Fruit fly (Drosophila melanogaster) whole organism, embryonic: Measurements from ENCODE around the gene CG9775.
A peak's percentile ranks its signal among the peaks of the same experiment; 100 is the strongest.

Experiments
- ATbp ChIP-seq: fragments of 200-800 bp; sonication (Bioruptor generic); optimal IDR thresholded peaks from 2 replicates; lab custom pipeline; 2017; ENCODE audit warnings: missing biosample characterization, mild to moderate bottlenecking, missing genetic modification characterization, missing genetic modification reagents
- Atf-2 ChIP-seq: fragments of 200-800 bp; sonication (Bioruptor generic); optimal IDR thresholded peaks from 2 replicates; lab custom pipeline; 2016; ENCODE audit warnings: missing biosample characterization, missing genetic modification characterization
- CG11085 ChIP-seq: fragments of 200-800 bp; sonication (Bioruptor generic); IDR thresholded peaks from 2 replicates; pipeline ENCODE4 v1.3.6; 2022; ENCODE audit warnings: missing biosample characterization, missing genetic modification characterization
- CG11093 ChIP-seq: fragments of 200-800 bp; sonication (Bioruptor generic); IDR thresholded peaks from 3 replicates; pipeline ENCODE4 v1.3.6; 2022; ENCODE audit warnings: missing biosample characterization, missing genetic modification characterization
- CG11696 ChIP-seq: fragments of 200-800 bp; sonication (Bioruptor generic); IDR thresholded peaks from 2 replicates; pipeline ENCODE4 v1.3.6; 2022; ENCODE audit warnings: missing biosample characterization, missing genetic modification characterization
- CG12219 ChIP-seq: fragments of 200-800 bp; sonication (Bioruptor generic); optimal IDR thresholded peaks from 3 replicates; lab custom pipeline; 2018; ENCODE audit warnings: missing biosample characterization, mild to moderate bottlenecking, missing genetic modification characterization
- CG14667 ChIP-seq: fragments of 200-800 bp; sonication (Bioruptor generic); IDR thresholded peaks from 2 replicates; pipeline ENCODE4 v1.3.6; 2022; ENCODE audit warnings: missing biosample characterization, missing genetic modification characterization
- CG1603 ChIP-seq: fragments of 200-800 bp; sonication (Bioruptor generic); optimal IDR thresholded peaks from 2 replicates; lab custom pipeline; 2019; ENCODE audit warnings: missing biosample characterization, mild to moderate bottlenecking, missing genetic modification characterization, moderate library complexity
- CG16863 ChIP-seq: fragments of 200-800 bp; sonication (Bioruptor generic); optimal IDR thresholded peaks from 3 replicates; lab custom pipeline; 2016; ENCODE audit warnings: missing biosample characterization, missing genetic modification characterization
- CG17568 ChIP-seq: fragments of 200-800 bp; sonication (Bioruptor generic); optimal IDR thresholded peaks from 2 replicates; lab custom pipeline; 2018; ENCODE audit warnings: missing biosample characterization, mild to moderate bottlenecking, missing genetic modification characterization, moderate library complexity
- CG1792 ChIP-seq: fragments of 200-800 bp; sonication (Bioruptor generic); optimal IDR thresholded peaks from 2 replicates; lab custom pipeline; 2016; ENCODE audit warnings: missing biosample characterization, missing genetic modification characterization
- CG1832 ChIP-seq: fragments of 200-800 bp; sonication (Bioruptor generic); optimal IDR thresholded peaks from 2 replicates; lab custom pipeline; 2017; ENCODE audit warnings: missing biosample characterization, mild to moderate bottlenecking, missing genetic modification characterization, inconsistent platforms
- CG2875 ChIP-seq: fragments of 200-800 bp; sonication (Bioruptor generic); optimal IDR thresholded peaks from 2 replicates; lab custom pipeline; 2017; ENCODE audit warnings: missing biosample characterization, mild to moderate bottlenecking, missing genetic modification characterization, missing genetic modification reagents
- CG30431 ChIP-seq: fragments of 200-800 bp; sonication (Bioruptor generic); optimal IDR thresholded peaks from 2 replicates; lab custom pipeline; 2017; ENCODE audit warnings: missing biosample characterization, missing genetic modification characterization
- CG3065 ChIP-seq: fragments of 200-800 bp; sonication (Bioruptor generic); optimal IDR thresholded peaks from 2 replicates; lab custom pipeline; 2016; ENCODE audit warnings: missing biosample characterization, missing genetic modification characterization
- CG31224 ChIP-seq: fragments of 200-800 bp; sonication (Bioruptor generic); IDR thresholded peaks from 2 replicates; pipeline ENCODE4 v1.3.6; 2022; ENCODE audit warnings: missing biosample characterization, missing genetic modification characterization
- CG31365 ChIP-seq: fragments of 200-800 bp; sonication (Bioruptor generic); optimal IDR thresholded peaks from 2 replicates; lab custom pipeline; 2018; ENCODE audit warnings: missing biosample characterization, mild to moderate bottlenecking, missing genetic modification characterization
- CG32767 ChIP-seq: fragments of 200-800 bp; sonication (Bioruptor generic); IDR thresholded peaks from 2 replicates; pipeline ENCODE4 v1.3.6; 2022; ENCODE audit warnings: missing biosample characterization, missing genetic modification characterization
- CG3726 ChIP-seq: fragments of 200-800 bp; sonication (Bioruptor generic); IDR thresholded peaks from 3 replicates; pipeline ENCODE4, ENCODE4 v1.3.6; 2022; ENCODE audit warnings: missing biosample characterization, missing genetic modification characterization
- CG42726 ChIP-seq: fragments of 200-800 bp; sonication (Bioruptor generic); IDR thresholded peaks from 2 replicates; pipeline ENCODE4 v1.3.6; 2022; ENCODE audit warnings: missing biosample characterization, missing genetic modification characterization; ENCODE audit not compliant: partially characterized antibody
- CG6272 ChIP-seq: fragments of 200-800 bp; sonication (Bioruptor generic); IDR thresholded peaks from 2 replicates; pipeline ENCODE4 v1.3.6; 2022; ENCODE audit warnings: missing biosample characterization, missing genetic modification characterization
- CG8281 ChIP-seq: fragments of 200-800 bp; sonication (Bioruptor generic); optimal IDR thresholded peaks from 2 replicates; lab custom pipeline; 2018; ENCODE audit warnings: missing biosample characterization, mild to moderate bottlenecking, missing genetic modification characterization, moderate library complexity
- CG8944 ChIP-seq: fragments of 200-800 bp; sonication (Bioruptor generic); optimal IDR thresholded peaks from 3 replicates; lab custom pipeline; 2016; ENCODE audit warnings: missing biosample characterization, missing genetic modification characterization
- CG9609 ChIP-seq: fragments of 200-800 bp; sonication (Bioruptor generic); optimal IDR thresholded peaks from 3 replicates; lab custom pipeline; 2016; ENCODE audit warnings: missing biosample characterization, missing genetic modification characterization
- Dbx ChIP-seq: fragments of 200-800 bp; sonication (Bioruptor generic); IDR thresholded peaks from 3 replicates; pipeline ENCODE4 v1.3.6; 2022; ENCODE audit warnings: missing biosample characterization, missing genetic modification characterization
- Dfd ChIP-seq, 2 experiments: fragments of >200 bp; optimal IDR thresholded peaks; 2 replicates each; lab custom pipeline; 2017; ENCODE audit warnings: missing biosample characterization in 2 of 2, missing genetic modification characterization in 2 of 2
- Eip74EF ChIP-seq, 2 experiments: fragments of 200-800 bp in 1 of 2; fragments of >200 bp in 1 of 2; sonication (Bioruptor generic) in 1 of 2; optimal IDR thresholded peaks; 2 replicates each; lab custom pipeline; 2017 to 2019; ENCODE audit warnings: missing biosample characterization in 2 of 2, missing genetic modification characterization in 2 of 2, mild to moderate bottlenecking in 1 of 2, moderate library complexity in 1 of 2
- Jarid2 ChIP-seq: fragments of 200-800 bp; sonication (Bioruptor generic); optimal IDR thresholded peaks from 3 replicates; lab custom pipeline; 2017; ENCODE audit warnings: mild to moderate bottlenecking, missing biosample characterization, missing genetic modification reagents, missing genetic modification characterization
- Mrtf ChIP-seq: fragments of 200-800 bp; sonication (Bioruptor generic); IDR thresholded peaks from 3 replicates; pipeline ENCODE4 v1.3.6; 2022; ENCODE audit warnings: missing biosample characterization, missing genetic modification characterization
- Myb ChIP-seq: fragments of 200-800 bp; sonication (Bioruptor generic); optimal IDR thresholded peaks from 2 replicates; lab custom pipeline; 2016; ENCODE audit warnings: missing biosample characterization, missing genetic modification characterization
- bab2 ChIP-seq: fragments of 200-800 bp; sonication (Bioruptor generic); optimal IDR thresholded peaks from 2 replicates; lab custom pipeline; 2016; ENCODE audit warnings: missing biosample characterization, missing genetic modification characterization
- cwo ChIP-seq: fragments of 200-800 bp; sonication (Bioruptor generic); optimal IDR thresholded peaks from 3 replicates; lab custom pipeline; 2017; ENCODE audit warnings: missing biosample characterization, missing genetic modification characterization, mild to moderate bottlenecking, moderate library complexity, missing genetic modification reagents
- en ChIP-seq: fragments of 200-800 bp; sonication (Bioruptor generic); optimal IDR thresholded peaks from 2 replicates; lab custom pipeline; 2016; ENCODE audit warnings: missing biosample characterization, missing genetic modification characterization
- eve ChIP-seq, 2 experiments: fragments of >200 bp; optimal IDR thresholded peaks; 2 replicates each; lab custom pipeline; 2017; ENCODE audit warnings: missing biosample characterization in 2 of 2, missing genetic modification characterization in 2 of 2
- eyg ChIP-seq: fragments of 200-800 bp; sonication (Bioruptor generic); optimal IDR thresholded peaks from 3 replicates; lab custom pipeline; 2016; ENCODE audit warnings: missing biosample characterization, missing genetic modification characterization
- ftz-f1 ChIP-seq: fragments of 200-800 bp; sonication (Bioruptor generic); optimal IDR thresholded peaks from 2 replicates; lab custom pipeline; 2016; ENCODE audit warnings: missing biosample characterization, missing genetic modification characterization
- gcm2 ChIP-seq: fragments of 200-800 bp; sonication (Bioruptor generic); optimal IDR thresholded peaks from 2 replicates; lab custom pipeline; 2016; ENCODE audit warnings: missing biosample characterization, missing genetic modification characterization
- h ChIP-seq: fragments of >200 bp; optimal IDR thresholded peaks from 2 replicates; lab custom pipeline; 2017
- lab ChIP-seq: fragments of 200-800 bp; sonication (Bioruptor generic); optimal IDR thresholded peaks from 3 replicates; lab custom pipeline; 2017; ENCODE audit warnings: missing biosample characterization, missing genetic modification characterization, mild to moderate bottlenecking, moderate library complexity, missing genetic modification reagents
- lbe ChIP-seq: fragments of 200-800 bp; sonication (Bioruptor generic); optimal IDR thresholded peaks from 2 replicates; lab custom pipeline; 2016; ENCODE audit warnings: missing biosample characterization, mild to moderate bottlenecking, missing genetic modification characterization
- maf-S ChIP-seq: fragments of 200-800 bp; sonication (Bioruptor generic); optimal IDR thresholded peaks from 2 replicates; lab custom pipeline; 2016; ENCODE audit warnings: missing biosample characterization, missing genetic modification characterization
- rib ChIP-seq: fragments of 200-800 bp; sonication (Bioruptor generic); IDR thresholded peaks from 2 replicates; pipeline ENCODE4 v1.3.6; 2022; ENCODE audit warnings: missing biosample characterization, missing genetic modification characterization
- scrt ChIP-seq: fragments of 200-800 bp; sonication (Bioruptor generic); optimal IDR thresholded peaks from 2 replicates; lab custom pipeline; 2018; ENCODE audit warnings: missing biosample characterization, mild to moderate bottlenecking, missing genetic modification characterization, moderate library complexity
- sob ChIP-seq: fragments of 200-800 bp; sonication (Bioruptor generic); IDR thresholded peaks from 2 replicates; pipeline ENCODE4 v1.3.6; 2022; ENCODE audit warnings: missing biosample characterization, missing genetic modification characterization
- sr ChIP-seq: fragments of 200-800 bp; sonication (Bioruptor generic); IDR thresholded peaks from 3 replicates; pipeline ENCODE4 v1.3.6; 2022; ENCODE audit warnings: missing biosample characterization, missing genetic modification characterization
- ssp ChIP-seq: fragments of 200-800 bp; sonication (Bioruptor generic); IDR thresholded peaks from 2 replicates; pipeline ENCODE4 v1.3.6; 2022; ENCODE audit warnings: missing biosample characterization, missing genetic modification characterization
- stwl ChIP-seq: fragments of 200-800 bp; sonication (Bioruptor generic); optimal IDR thresholded peaks from 3 replicates; lab custom pipeline; 2018; ENCODE audit warnings: missing biosample characterization, mild to moderate bottlenecking, missing genetic modification characterization, moderate library complexity
- trem ChIP-seq: fragments of 200-800 bp; optimal IDR thresholded peaks from 3 replicates; lab custom pipeline; 2019; ENCODE audit warnings: missing biosample characterization, mild to moderate bottlenecking, missing genetic modification characterization, moderate library complexity
- vfl ChIP-seq: fragments of 200-800 bp; sonication (Bioruptor generic); optimal IDR thresholded peaks from 2 replicates; lab custom pipeline; 2016; ENCODE audit warnings: missing biosample characterization, missing genetic modification characterization
- zfh1 ChIP-seq: fragments of 200-800 bp; sonication (Bioruptor generic); IDR thresholded peaks from 3 replicates; pipeline ENCODE4 v1.3.6; 2022; ENCODE audit warnings: missing biosample characterization, missing genetic modification characterization

CG9775 gene

dm6 chr3R:4649126-4649811 lies 7.6 kb upstream of the CG9775 start, which contains the start of gene Karybeta3 (continued):
- peak; percentile 84 for TF ChIP-seq Myb (GFP tag; lab: Kevin White, UChicago)
- TF ChIP-seq sr (GFP tag; lab: Robert Waterston, UW), result peak; percentile 61; the same call in 2 of the 3 replicates
- TF ChIP-seq eve (GFP tag; optimal IDR thresholded peaks at IDR 0.05; lab: Kevin White, UChicago), result no peak
- TF ChIP-seq Dbx (GFP tag; lab: Robert Waterston, UW), result peak; percentile 80; the same call in 2 of the 3 replicates
- TF ChIP-seq scrt (GFP tag; lab: Kevin White, UChicago), result peak; percentile 34
- TF ChIP-seq CG8281 (tag; lab: Kevin White, UChicago), result no peak
- peak; percentile 65; the same call in 1 of the 2 replicates for TF ChIP-seq CG32767 (GFP tag; lab: Robert Waterston, UW)
- TF ChIP-seq CG30431 (GFP tag; lab: Kevin White, UChicago), result peak; percentile 30
- TF ChIP-seq gcm2 (GFP tag; lab: Kevin White, UChicago), result peak; percentile 65
- no peak for TF ChIP-seq h (lab: Kevin White, UChicago)
- TF ChIP-seq CG31224 (GFP tag; lab: Robert Waterston, UW), result peak; percentile 79
- peak; percentile 71; the same call in 1 of the 3 replicates for TF ChIP-seq CG3726
- TF ChIP-seq lbe, result peak; percentile 19
- TF ChIP-seq CG42726, result no peak
- peak; percentile 70 for TF ChIP-seq eyg
- peak; percentile 39; the same call in 1 of the 2 replicates for TF ChIP-seq CG14667
- no peak for TF ChIP-seq CG1832 (GFP tag; lab: Kevin White, UChicago)
- TF ChIP-seq rib, result 0 out of 2 replicates have a peak, but pooled peaks have one; percentile 56
- peak; percentile 77 for TF ChIP-seq CG8944 (GFP tag; lab: Kevin White, UChicago)
- TF ChIP-seq Jarid2, result no peak
- TF ChIP-seq CG1603, result peak; percentile 84
- peak; percentile 82 for TF ChIP-seq bab2 (GFP tag; lab: Kevin White, UChicago)
- TF ChIP-seq maf-S (GFP tag; lab: Kevin White, UChicago), result peak; percentile 86
- TF ChIP-seq Eip74EF (GFP tag; optimal IDR thresholded peaks at IDR 0.05; lab: Kevin White, UChicago), result peak in 1 of 2 experiments; percentile 30
- peak; percentile 52; the same call in 1 of the 2 replicates for TF ChIP-seq CG11085 (GFP tag; lab: Robert Waterston, UW)
- TF ChIP-seq cwo (GFP tag; lab: Kevin White, UChicago), result peak; percentile 53
- TF ChIP-seq CG9609 (GFP tag; lab: Kevin White, UChicago), result peak; percentile 81
- TF ChIP-seq CG11696 (GFP tag; lab: Robert Waterston, UW), result 0 out of 2 replicates have a peak, but pooled peaks have one; percentile 16
- peak; percentile 27 for TF ChIP-seq ftz-f1 (GFP tag; lab: Kevin White, UChicago)
- peak; percentile 84 for TF ChIP-seq zfh1
- TF ChIP-seq CG31365 (tag; lab: Kevin White, UChicago), result peak; percentile 50
- TF ChIP-seq trem (tag; lab: Kevin White, UChicago), result peak; percentile 79
- no peak for TF ChIP-seq ATbp (GFP tag; lab: Kevin White, UChicago)
- peak; percentile 9 for TF ChIP-seq CG3065 (GFP tag; lab: Kevin White, UChicago)
- TF ChIP-seq Mrtf (GFP tag; lab: Robert Waterston, UW), result peak; percentile 68; the same call in 1 of the 3 replicates
- TF ChIP-seq stwl (tag; lab: Kevin White, UChicago), result peak; percentile 47
- no peak for TF ChIP-seq lab
- peak; percentile 83 for TF ChIP-seq sob (GFP tag; lab: Robert Waterston, UW)
- peak; percentile 45 for TF ChIP-seq vfl (GFP tag; lab: Kevin White, UChicago)
- TF ChIP-seq CG1792 (GFP tag; lab: Kevin White, UChicago), result peak; percentile 83
- peak; percentile 14 for TF ChIP-seq CG2875
- no peak for TF ChIP-seq Dfd (GFP tag; optimal IDR thresholded peaks at IDR 0.05; lab: Kevin White, UChicago)
- TF ChIP-seq Atf-2 (GFP tag; lab: Kevin White, UChicago), result peak; percentile 79
- TF ChIP-seq CG12219, result peak; percentile 32
- no peak for TF ChIP-seq CG17568 (GFP tag; lab: Kevin White, UChicago)
- TF ChIP-seq CG11093 (GFP tag; lab: Robert Waterston, UW), result 0 out of 3 replicates have a peak, but pooled peaks have one; percentile 33
- TF ChIP-seq en, result peak; percentile 61
- peak; percentile 82 for TF ChIP-seq CG16863 (GFP tag; lab: Kevin White, UChicago)
- TF ChIP-seq ssp (GFP tag; lab: Robert Waterston, UW), result peak; percentile 68
- TF ChIP-seq CG6272 (GFP tag; lab: Robert Waterston, UW), result peak; percentile 68
